Fruit fly (Drosophila melanogaster): ENCODE results near the gene CG14949.
A peak's percentile ranks its signal among the peaks of the same experiment; 100 is the strongest.

Gene CG14949

dm6 chr3L:2631406-2631805 lies 11.8 kb downstream of the CG14949 start, which contains the start of the genes CG42245 and MEP-1 (continued):
- peak; percentile 61 for TF ChIP-seq gcm2 (GFP tag; optimal IDR thresholded peaks at IDR 0.05)
- TF ChIP-seq her (GFP tag; optimal IDR thresholded peaks at IDR 0.05): peak; percentile 16
- no peak for TF ChIP-seq h (optimal IDR thresholded peaks at IDR 0.05)
- TF ChIP-seq pzg (GFP tag; optimal IDR thresholded peaks at IDR 0.05): peak; percentile 82
- no peak for TF ChIP-seq esg (GFP tag; conservative IDR thresholded peaks at IDR 0.05)
- no peak for TF ChIP-seq bowl (GFP tag; IDR thresholded peaks at IDR 0.05)
- peak; percentile 55 for TF ChIP-seq grau (tag; optimal IDR thresholded peaks at IDR 0.05)
- TF ChIP-seq ci (GFP tag; IDR thresholded peaks at IDR 0.05): peak; percentile 55; the same call in 1 of the 3 replicates
- no peak for TF ChIP-seq tll (GFP tag; optimal IDR thresholded peaks at IDR 0.05)
- TF ChIP-seq CG10267 (tag; optimal IDR thresholded peaks at IDR 0.05): peak; percentile 96
- peak; percentile 53 for TF ChIP-seq CG10654 (GFP tag; optimal IDR thresholded peaks at IDR 0.05)
- peak; percentile 13 for TF ChIP-seq tap (tag; optimal IDR thresholded peaks at IDR 0.05)
- peak; percentile 51 for TF ChIP-seq CG12104 (GFP tag; optimal IDR thresholded peaks at IDR 0.05)
- TF ChIP-seq lilli (GFP tag; optimal IDR thresholded peaks at IDR 0.05): peak; percentile 81
- peak; percentile 34 for TF ChIP-seq CG17359 (tag; optimal IDR thresholded peaks at IDR 0.05)
- no peak for TF ChIP-seq CG6175 (GFP tag; IDR thresholded peaks at IDR 0.05)
- peak; percentile 41; the same call in 1 of the 3 replicates for TF ChIP-seq CG34224 (GFP tag; IDR thresholded peaks at IDR 0.05; ENCODE audit: partially characterized antibody)
- TF ChIP-seq Hr51 (GFP tag; optimal IDR thresholded peaks at IDR 0.05): peak; percentile 26 to 55
- peak; percentile 41 for TF ChIP-seq CHES-1-like (GFP tag; optimal IDR thresholded peaks at IDR 0.05)
- TF ChIP-seq CG6254 (GFP tag; optimal IDR thresholded peaks at IDR 0.05): no peak
- TF ChIP-seq CG12219 (GFP tag; optimal IDR thresholded peaks at IDR 0.05): peak; percentile 35
- TF ChIP-seq CG13424 (tag; optimal IDR thresholded peaks at IDR 0.05): peak; percentile 17
- peak; percentile 58 for TF ChIP-seq twi (tag; optimal IDR thresholded peaks at IDR 0.05)
- TF ChIP-seq CG6791 (GFP tag; IDR thresholded peaks at IDR 0.05; ENCODE audit: partially characterized antibody): peak; percentile 71
- peak; percentile 47 for TF ChIP-seq CG3163 (GFP tag; optimal IDR thresholded peaks at IDR 0.05)
- TF ChIP-seq CG7556 (GFP tag; optimal IDR thresholded peaks at IDR 0.05): peak; percentile 11
- TF ChIP-seq CG10147 (GFP tag; optimal IDR thresholded peaks at IDR 0.05): peak; percentile 1
- TF ChIP-seq ara (GFP tag; IDR thresholded peaks at IDR 0.05): no peak
- peak; percentile 96 for TF ChIP-seq Med (GFP tag)
- TF ChIP-seq pho (GFP tag; optimal IDR thresholded peaks at IDR 0.05): peak; percentile 30
- TF ChIP-seq nmo (GFP tag; optimal IDR thresholded peaks at IDR 0.05): peak; percentile 62
- TF ChIP-seq Antp (GFP tag; optimal IDR thresholded peaks at IDR 0.05): peak; percentile 38
- peak; percentile 50 for TF ChIP-seq CG8924 (tag; optimal IDR thresholded peaks at IDR 0.05)
- TF ChIP-seq trem (tag; optimal IDR thresholded peaks at IDR 0.05): peak; percentile 93
- peak in 1 of 2 experiments; percentile 34 for TF ChIP-seq insv (GFP tag; optimal IDR thresholded peaks at IDR 0.05)
- peak; percentile 19 for TF ChIP-seq ATbp (GFP tag; optimal IDR thresholded peaks at IDR 0.05)
- peak; percentile 58 for TF ChIP-seq HmgZ (tag; optimal IDR thresholded peaks at IDR 0.05)
- peak; percentile 31 for TF ChIP-seq Hmr (GFP tag; optimal IDR thresholded peaks at IDR 0.05)
- peak; percentile 84 for TF ChIP-seq HLH4C (GFP tag; IDR thresholded peaks at IDR 0.05; ENCODE audit: partially characterized antibody)
- no peak for TF ChIP-seq wor (GFP tag; IDR thresholded peaks at IDR 0.05)
- TF ChIP-seq pan (optimal IDR thresholded peaks at IDR 0.05): no peak
- peak in 1 of 2 experiments; percentile 21 for TF ChIP-seq pan (GFP tag; optimal IDR thresholded peaks at IDR 0.05 in 1 of 2, IDR thresholded peaks at IDR 0.05 in 1 of 2)
- peak; percentile 42 for TF ChIP-seq sug (tag; optimal IDR thresholded peaks at IDR 0.05)
- peak; percentile 53 for TF ChIP-seq ind (GFP tag; optimal IDR thresholded peaks at IDR 0.05)
- TF ChIP-seq CG11723 (GFP tag; optimal IDR thresholded peaks at IDR 0.05): peak; percentile 42
- peak; percentile 52 to 61 for TF ChIP-seq dpn (GFP tag; optimal IDR thresholded peaks at IDR 0.05)
- TF ChIP-seq Myb (GFP tag; optimal IDR thresholded peaks at IDR 0.05): peak; percentile 97
- peak; percentile 58 for TF ChIP-seq MBD-R2 (GFP tag; IDR thresholded peaks at IDR 0.05)
- TF ChIP-seq Trl (optimal IDR thresholded peaks at IDR 0.05): no peak
- TF ChIP-seq Trl (GFP tag; optimal IDR thresholded peaks at IDR 0.05): peak; percentile 52
- no peak for TF ChIP-seq CG6813 (GFP tag; optimal IDR thresholded peaks at IDR 0.05)
